Fruit fly (Drosophila melanogaster) whole organism, adult: Measurements from ENCODE around the gene CG15743.

Experiments used
- CG11617 ChIP-seq: fragments of 200-800 bp; sonication (Bioruptor generic); optimal IDR thresholded peaks from 2 replicates; lab custom pipeline; 2017; ENCODE audit warnings: mild to moderate bottlenecking, missing biosample characterization, missing genetic modification reagents, missing genetic modification characterization
- CG12768 ChIP-seq: fragments of 200-800 bp; sonication (Bioruptor generic); optimal IDR thresholded peaks from 2 replicates; lab custom pipeline; 2017; ENCODE audit warnings: missing biosample characterization, missing genetic modification characterization, mild to moderate bottlenecking, moderate library complexity, missing genetic modification reagents
- CG14711 ChIP-seq: fragments of 200-800 bp; sonication (Bioruptor generic); optimal IDR thresholded peaks from 2 replicates; lab custom pipeline; 2018; ENCODE audit warnings: missing biosample characterization, mild to moderate bottlenecking, missing genetic modification characterization, moderate library complexity
- CG1620 ChIP-seq: fragments of 200-800 bp; sonication (Bioruptor generic); optimal IDR thresholded peaks from 2 replicates; lab custom pipeline; 2016; ENCODE audit warnings: missing biosample characterization, missing genetic modification characterization
- CG33017 ChIP-seq: fragments of 200-800 bp; sonication (Bioruptor generic); optimal IDR thresholded peaks from 2 replicates; lab custom pipeline; 2018; ENCODE audit warnings: missing biosample characterization, mild to moderate bottlenecking, missing genetic modification characterization, moderate library complexity
- CG5204 ChIP-seq: fragments of 200-800 bp; sonication (Bioruptor generic); optimal IDR thresholded peaks from 2 replicates; lab custom pipeline; 2016; ENCODE audit warnings: missing biosample characterization, missing genetic modification characterization
- CG7045 ChIP-seq: fragments of 200-800 bp; sonication (Bioruptor generic); optimal IDR thresholded peaks from 2 replicates; lab custom pipeline; 2017; ENCODE audit warnings: missing biosample characterization, mild to moderate bottlenecking, missing genetic modification characterization
- CG7101 ChIP-seq: fragments of 200-800 bp; sonication (Bioruptor generic); optimal IDR thresholded peaks from 2 replicates; lab custom pipeline; 2018; ENCODE audit warnings: missing biosample characterization, mild to moderate bottlenecking, missing genetic modification characterization, moderate library complexity
- Clk ChIP-seq: fragments of 200-800 bp; sonication (Bioruptor generic); optimal IDR thresholded peaks from 2 replicates; lab custom pipeline; 2017; ENCODE audit warnings: missing biosample characterization, missing genetic modification characterization
- Crg-1 ChIP-seq: fragments of 200-800 bp; sonication (Bioruptor generic); optimal IDR thresholded peaks from 2 replicates; lab custom pipeline; 2016; ENCODE audit warnings: missing biosample characterization, missing genetic modification characterization
- Hr96 ChIP-seq: fragments of 200-800 bp; sonication (Bioruptor generic); optimal IDR thresholded peaks from 2 replicates; lab custom pipeline; 2016; ENCODE audit warnings: missing biosample characterization, missing genetic modification characterization
- Mnt ChIP-seq: fragments of 200-800 bp; sonication (Bioruptor generic); optimal IDR thresholded peaks from 2 replicates; lab custom pipeline; 2016; ENCODE audit warnings: missing biosample characterization, mild to moderate bottlenecking, missing genetic modification characterization
- bab1 ChIP-seq: fragments of 200-800 bp; sonication (Bioruptor generic); optimal IDR thresholded peaks from 3 replicates; lab custom pipeline; 2019; ENCODE audit warnings: missing biosample characterization, mild to moderate bottlenecking, missing genetic modification characterization, moderate library complexity
- cic ChIP-seq: fragments of 200-800 bp; sonication (Bioruptor generic); optimal IDR thresholded peaks from 2 replicates; lab custom pipeline; 2017; ENCODE audit warnings: missing biosample characterization, mild to moderate bottlenecking, missing genetic modification characterization, moderate library complexity
- cnc ChIP-seq, 2 experiments: fragments of >200 bp; optimal IDR thresholded peaks; 2 replicates each; lab custom pipeline; 2017
- kay ChIP-seq: fragments of 200-800 bp; sonication (Bioruptor generic); peaks from one replicate; lab custom pipeline; 2016; ENCODE audit warnings: missing biosample characterization, missing genetic modification characterization, borderline replicate concordance
- ovo ChIP-seq: fragments of 200-800 bp; sonication (Bioruptor generic); optimal IDR thresholded peaks from 2 replicates; lab custom pipeline; 2016; ENCODE audit warnings: missing biosample characterization, missing genetic modification characterization
- pad ChIP-seq: fragments of 200-800 bp; sonication (Bioruptor generic); optimal IDR thresholded peaks from 3 replicates; lab custom pipeline; 2017; ENCODE audit warnings: missing biosample characterization, missing genetic modification characterization, mild to moderate bottlenecking, moderate library complexity, missing genetic modification reagents
- tj ChIP-seq: fragments of 200-800 bp; sonication (Bioruptor generic); optimal IDR thresholded peaks from 3 replicates; lab custom pipeline; 2017; ENCODE audit warnings: missing biosample characterization, mild to moderate bottlenecking, missing genetic modification characterization, moderate library complexity
- toe ChIP-seq: fragments of 200-800 bp; sonication (Bioruptor generic); optimal IDR thresholded peaks from 2 replicates; lab custom pipeline; 2016; ENCODE audit warnings: missing biosample characterization, missing genetic modification characterization

CG15743 gene

dm6 chrX:13285001-13285748 is at the start of gene CG15743, which contains the start of gene HDAC4:
TSS of gene CG15743 (plus strand) at chrX:13285707.
TSS of gene HDAC4 (minus strand) at chrX:13285632.
- TF ChIP-seq CG7045: no peak
- TF ChIP-seq Crg-1 (GFP tag; lab: Kevin White, UChicago): no peak
- no peak for TF ChIP-seq cic (GFP tag; lab: Kevin White, UChicago)
- TF ChIP-seq CG1620: peak; percentile 35
- TF ChIP-seq CG33017 (tag; lab: Kevin White, UChicago): no peak
- TF ChIP-seq Mnt (GFP tag; lab: Kevin White, UChicago): peak; percentile 70
- no peak for TF ChIP-seq CG12768 (GFP tag; lab: Kevin White, UChicago)
- no peak for TF ChIP-seq CG5204 (GFP tag; lab: Kevin White, UChicago)
- no peak for TF ChIP-seq CG14711 (tag; lab: Kevin White, UChicago)
- TF ChIP-seq Clk: no peak
- peak; percentile 41 for TF ChIP-seq tj
- TF ChIP-seq cnc (optimal IDR thresholded peaks at IDR 0.05; lab: Kevin White, UChicago): no peak
- TF ChIP-seq CG7101: peak; percentile 2
- no peak for TF ChIP-seq Hr96 (GFP tag; lab: Kevin White, UChicago)
- TF ChIP-seq kay (GFP tag; lab: Kevin White, UChicago): no peak
- TF ChIP-seq CG11617 (GFP tag; lab: Kevin White, UChicago): peak; percentile 41
- TF ChIP-seq bab1 (GFP tag; lab: Kevin White, UChicago): peak; percentile 41

dm6 chrX:13236516-13237245 is 48.8 kb upstream of the CG15743 start, which contains the start of gene CG32639:
TSS of gene CG32639 (minus strand) at chrX:13236566.
- TF ChIP-seq CG5204 (GFP tag; lab: Kevin White, UChicago): no peak
- no peak for TF ChIP-seq CG7045

- TF ChIP-seq ovo (no peak), Hr96 (GFP tag; lab: Kevin White, UChicago) (no peak), CG7045 (peak; percentile 22), CG33017 (tag; lab: Kevin White, UChicago) (peak; percentile 5), toe (GFP tag; lab: Kevin White, UChicago) (no peak), cnc (optimal IDR thresholded peaks at IDR 0.05; lab: Kevin White, UChicago) (no peak), CG14711 (tag; lab: Kevin White, UChicago) (peak; percentile 13), CG11617 (GFP tag; lab: Kevin White, UChicago) (no peak), tj (peak; percentile 78), CG5204 (GFP tag; lab: Kevin White, UChicago) (no peak), cic (GFP tag; lab: Kevin White, UChicago) (no peak), CG1620 (no peak), Crg-1 (GFP tag; lab: Kevin White, UChicago) (no peak), bab1 (GFP tag; lab: Kevin White, UChicago) (no peak), CG7101 (peak; percentile 13)
Observed at dm6 chrX:13238294-13238917, 47.1 kb upstream of the CG15743 start.

DNA sequence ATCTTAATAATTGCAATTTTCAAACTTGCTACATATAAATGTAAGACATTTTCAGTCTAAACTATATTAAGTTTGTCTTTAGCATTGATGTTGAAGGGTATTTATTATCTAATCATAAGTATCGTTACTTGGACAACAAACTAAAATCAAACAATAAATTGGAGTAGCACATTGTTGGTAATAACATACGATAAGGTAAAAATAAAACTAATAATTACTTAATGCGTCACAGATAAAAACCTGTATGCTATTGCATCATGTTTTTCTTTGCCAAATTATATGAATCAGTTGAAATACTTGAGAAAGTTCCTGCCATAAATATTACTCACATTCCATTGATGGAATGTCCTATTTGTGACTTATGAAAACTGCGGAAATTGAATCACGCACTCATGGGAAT is 44.7 kb upstream of the CG15743 start:
- TF ChIP-seq Hr96 (GFP tag; lab: Kevin White, UChicago) (no peak), toe (GFP tag; lab: Kevin White, UChicago) (no peak), CG11617 (GFP tag; lab: Kevin White, UChicago) (no peak), CG33017 (tag; lab: Kevin White, UChicago) (no peak), Mnt (GFP tag; lab: Kevin White, UChicago) (no peak), pad (GFP tag; lab: Kevin White, UChicago) (no peak), cnc (optimal IDR thresholded peaks at IDR 0.05; lab: Kevin White, UChicago) (no peak), CG5204 (GFP tag; lab: Kevin White, UChicago) (no peak)

DNA sequence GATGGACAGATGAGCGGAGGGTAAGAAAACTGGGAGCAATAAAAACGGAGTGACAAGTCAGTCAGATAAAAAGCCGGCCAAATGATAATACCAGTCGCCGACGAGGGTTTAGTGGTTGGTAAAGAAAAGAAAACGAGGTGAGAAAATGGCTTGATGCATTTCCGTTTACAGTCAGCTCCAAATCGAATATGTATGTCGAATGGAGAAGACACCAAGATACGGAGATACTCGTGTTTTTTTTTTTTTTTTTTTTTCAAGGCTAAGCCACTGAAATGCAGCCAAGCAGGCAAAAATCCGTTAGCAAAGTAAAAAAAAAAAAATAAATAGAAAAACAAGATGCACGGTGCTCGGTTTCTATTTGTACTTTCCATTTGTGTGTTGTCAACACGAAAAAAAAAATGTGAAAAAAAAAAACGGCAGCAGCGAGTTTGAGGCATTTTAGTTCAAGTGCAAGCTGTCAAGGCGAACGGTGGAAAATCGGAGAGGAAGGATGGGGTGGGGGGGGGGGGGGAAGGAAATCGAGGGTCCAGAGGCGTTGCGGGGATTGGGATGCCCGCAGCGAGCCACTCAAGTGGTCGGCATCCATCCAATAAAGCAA is 41.7 kb upstream of the CG15743 start:
- TF ChIP-seq cic (GFP tag; lab: Kevin White, UChicago) (peak; percentile 23), Mnt (GFP tag; lab: Kevin White, UChicago) (no peak), kay (GFP tag; lab: Kevin White, UChicago) (peak; percentile 78), tj (peak; percentile 19), CG7101 (no peak)

dm6 chrX:13244462-13244861 is 41.0 kb upstream of the CG15743 start:
- TF ChIP-seq ovo (no peak), CG1620 (no peak), CG7101 (no peak), CG11617 (GFP tag; lab: Kevin White, UChicago) (no peak), CG5204 (GFP tag; lab: Kevin White, UChicago) (no peak), pad (GFP tag; lab: Kevin White, UChicago) (no peak), CG14711 (tag; lab: Kevin White, UChicago) (no peak), Clk (no peak), Mnt (GFP tag; lab: Kevin White, UChicago) (no peak), toe (GFP tag; lab: Kevin White, UChicago) (no peak), CG12768 (GFP tag; lab: Kevin White, UChicago) (no peak), kay (GFP tag; lab: Kevin White, UChicago) (no peak), CG7045 (no peak), cic (GFP tag; lab: Kevin White, UChicago) (no peak), Hr96 (GFP tag; lab: Kevin White, UChicago) (no peak), bab1 (GFP tag; lab: Kevin White, UChicago) (no peak), tj (no peak)
